Worm (Caenorhabditis elegans) whole organism, young adult: ENCODE data around the gene srbc-20.

Source experiments
- ama-1 ChIP-seq, 3 experiments: fragments of 150-350 bp in 1 of 3; sonication (generic microtip) in 2 of 3; optimal IDR thresholded peaks; 2 replicates each; lab custom pipeline; 2014 to 2018; ENCODE audit warnings: missing biosample characterization in 2 of 3, missing genetic modification characterization in 2 of 3, missing genetic modification reagents in 2 of 3
- dpl-1 ChIP-seq: fragments of 150-350 bp; optimal IDR thresholded peaks from 2 replicates; lab custom pipeline; 2014; ENCODE audit warnings: missing biosample characterization, missing genetic modification reagents, missing genetic modification characterization
- lir-1 ChIP-seq: fragments of 200-800 bp; sonication (Bioruptor generic); conservative IDR thresholded peaks from 2 replicates; pipeline ENCODE4 v1.3.6; 2022; ENCODE audit warnings: missing genetic modification reagents, missing genetic modification characterization, missing compliant biosample characterization
- nhr-179 ChIP-seq: sonication (generic microtip); optimal IDR thresholded peaks from 2 replicates; lab custom pipeline; 2016; ENCODE audit warnings: mild to moderate bottlenecking, missing genetic modification characterization, missing compliant biosample characterization

DNA sequence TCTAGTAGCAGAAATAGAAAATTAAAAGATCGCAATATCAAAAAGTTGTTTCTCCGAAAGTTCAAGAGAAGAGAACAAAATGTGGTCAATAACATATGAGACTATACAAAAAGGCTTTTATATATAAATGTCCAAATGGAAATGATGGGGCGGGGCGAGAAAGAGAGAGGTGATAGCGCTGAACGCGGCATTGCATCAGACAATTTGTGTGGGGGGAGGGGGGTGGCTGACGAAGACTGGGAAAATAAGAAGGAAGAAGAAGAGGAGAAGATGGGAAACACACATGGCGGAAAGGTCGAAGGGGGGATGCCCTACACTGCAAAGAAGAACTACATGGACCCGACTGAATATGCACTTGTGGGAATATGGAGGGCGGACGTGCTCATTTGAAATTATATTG is 11.6 kb upstream of the srbc-20 start:
- TF ChIP-seq ama-1 (optimal IDR thresholded peaks at IDR 0.05; lab: Kevin White, UChicago), result no peak
- no peak for TF ChIP-seq ama-1 (GFP tag; optimal IDR thresholded peaks at IDR 0.05; lab: Kevin White, UChicago)
- TF ChIP-seq lir-1 (GFP tag; lab: Robert Waterston, UW), result no peak
- no peak for TF ChIP-seq dpl-1 (GFP tag; lab: Kevin White, UChicago)
- no peak for TF ChIP-seq nhr-179
